Worm (Caenorhabditis elegans) whole organism, L2 larva: ENCODE results near the gene haao-1.

Source experiments
- Y55F3AM.14 ChIP-seq: fragments of 200-800 bp; sonication (Bioruptor generic); optimal IDR thresholded peaks from 2 replicates; lab custom pipeline; 2018; ENCODE audit warnings: mild to moderate bottlenecking, missing genetic modification characterization, missing compliant biosample characterization
- ZK546.5 ChIP-seq: sonication (generic microtip); optimal IDR thresholded peaks from 2 replicates; lab custom pipeline; 2017; ENCODE audit warnings: missing biosample characterization, missing genetic modification characterization
- aly-2 ChIP-seq: fragments of 150-350 bp; optimal IDR thresholded peaks from 2 replicates; lab custom pipeline; 2014; ENCODE audit warnings: missing biosample characterization, missing genetic modification characterization
- ama-1 ChIP-seq: fragments of 150-350 bp; optimal IDR thresholded peaks from 2 replicates; lab custom pipeline; 2018; ENCODE audit warnings: inconsistent platforms
- blmp-1 ChIP-seq: sonication (generic microtip); optimal IDR thresholded peaks from 2 replicates; lab custom pipeline; 2017; ENCODE audit warnings: missing genetic modification characterization, mild to moderate bottlenecking, missing compliant biosample characterization, antibody characterized with exemption, moderate library complexity; ENCODE audit not compliant: insufficient read depth
- crh-2 ChIP-seq: sonication (generic microtip); optimal IDR thresholded peaks from 2 replicates; lab custom pipeline; 2017; ENCODE audit warnings: missing biosample characterization, missing genetic modification characterization
- dmd-4 ChIP-seq: sonication (generic microtip); optimal IDR thresholded peaks from 2 replicates; lab custom pipeline; 2017; ENCODE audit warnings: missing biosample characterization, missing genetic modification characterization
- egl-27 ChIP-seq: sonication (generic microtip); optimal IDR thresholded peaks from 3 replicates; lab custom pipeline; 2017; ENCODE audit warnings: missing biosample characterization, missing genetic modification reagents, missing genetic modification characterization
- elt-3 ChIP-seq: sonication (generic microtip); optimal IDR thresholded peaks from 2 replicates; lab custom pipeline; 2017; ENCODE audit warnings: missing biosample characterization, missing genetic modification characterization
- fos-1 ChIP-seq: fragments of 150-350 bp; optimal IDR thresholded peaks from 2 replicates; lab custom pipeline; 2014; ENCODE audit warnings: missing biosample characterization, missing genetic modification characterization
- gmeb-1 ChIP-seq: fragments of 150-350 bp; optimal IDR thresholded peaks from 2 replicates; lab custom pipeline; 2014; ENCODE audit warnings: missing biosample characterization, missing genetic modification characterization
- lin-11 ChIP-seq: fragments of 150-350 bp; sonication (generic microtip); optimal IDR thresholded peaks from 2 replicates; lab custom pipeline; 2014; ENCODE audit warnings: missing biosample characterization, missing genetic modification characterization, inconsistent platforms, mixed read lengths
- lin-13 ChIP-seq: fragments of 150-350 bp; optimal IDR thresholded peaks from 2 replicates; lab custom pipeline; 2014; ENCODE audit warnings: missing biosample characterization, missing genetic modification reagents, missing genetic modification characterization
- lin-39 ChIP-seq: fragments of 150-350 bp; optimal IDR thresholded peaks from 2 replicates; lab custom pipeline; 2014; ENCODE audit warnings: missing biosample characterization, missing genetic modification reagents, missing genetic modification characterization
- lsy-2 ChIP-seq, 2 experiments: fragments of 150-350 bp in 1 of 2; sonication (generic microtip) in 1 of 2; optimal IDR thresholded peaks; 2 replicates each; lab custom pipeline; 2014 to 2017; ENCODE audit warnings: missing biosample characterization in 2 of 2, missing genetic modification characterization in 2 of 2
- mab-5 ChIP-seq: fragments of 150-350 bp; optimal IDR thresholded peaks from 2 replicates; lab custom pipeline; 2014; ENCODE audit warnings: missing biosample characterization, missing genetic modification characterization
- nhr-10 ChIP-seq: sonication (generic microtip); optimal IDR thresholded peaks from 2 replicates; lab custom pipeline; 2017; ENCODE audit warnings: missing biosample characterization, missing genetic modification characterization
- nhr-11 ChIP-seq: fragments of 150-350 bp; optimal IDR thresholded peaks from 2 replicates; lab custom pipeline; 2014; ENCODE audit warnings: missing biosample characterization, missing genetic modification characterization
- nhr-129 ChIP-seq: fragments of 150-350 bp; optimal IDR thresholded peaks from 2 replicates; lab custom pipeline; 2014; ENCODE audit warnings: missing biosample characterization, missing genetic modification characterization
- nhr-23 ChIP-seq: fragments of 150-350 bp; optimal IDR thresholded peaks from 2 replicates; lab custom pipeline; 2014; ENCODE audit warnings: missing biosample characterization, missing genetic modification reagents, missing genetic modification characterization
- nhr-237 ChIP-seq: fragments of 150-350 bp; optimal IDR thresholded peaks from 2 replicates; lab custom pipeline; 2014; ENCODE audit warnings: missing biosample characterization, missing genetic modification characterization
- nhr-25 ChIP-seq: fragments of 150-350 bp; sonication (generic microtip); optimal IDR thresholded peaks from 3 replicates; lab custom pipeline; 2014; ENCODE audit warnings: missing biosample characterization, missing genetic modification characterization
- nhr-6 ChIP-seq: fragments of 150-350 bp; optimal IDR thresholded peaks from 2 replicates; lab custom pipeline; 2014; ENCODE audit warnings: missing biosample characterization, missing genetic modification characterization
- nhr-77 ChIP-seq: fragments of 150-350 bp; optimal IDR thresholded peaks from 2 replicates; lab custom pipeline; 2014; ENCODE audit warnings: missing biosample characterization, missing genetic modification characterization
- sma-9 ChIP-seq, 2 experiments: fragments of 150-350 bp in 1 of 2; sonication (generic microtip) in 1 of 2; optimal IDR thresholded peaks; 2 replicates each; lab custom pipeline; 2014 to 2016; ENCODE audit warnings: missing genetic modification characterization in 2 of 2, mild to moderate bottlenecking in 1 of 2, missing biosample characterization in 1 of 2, missing compliant biosample characterization in 1 of 2, missing genetic modification reagents in 1 of 2, moderate library complexity in 1 of 2
- unc-39 ChIP-seq: fragments of 150-350 bp; optimal IDR thresholded peaks from 2 replicates; lab custom pipeline; 2014; ENCODE audit warnings: missing biosample characterization, missing genetic modification characterization
- unc-55 ChIP-seq: fragments of 150-350 bp; sonication (generic microtip); optimal IDR thresholded peaks from 3 replicates; lab custom pipeline; 2014; ENCODE audit warnings: missing biosample characterization, missing genetic modification reagents, missing genetic modification characterization
- unc-62 ChIP-seq: fragments of 150-350 bp; optimal IDR thresholded peaks from 2 replicates; lab custom pipeline; 2014; ENCODE audit warnings: missing biosample characterization, missing genetic modification reagents, missing genetic modification characterization
- ztf-11 ChIP-seq: sonication (generic microtip); optimal IDR thresholded peaks from 2 replicates; lab custom pipeline; 2017; ENCODE audit warnings: missing biosample characterization, missing genetic modification characterization

The haao-1 gene

DNA sequence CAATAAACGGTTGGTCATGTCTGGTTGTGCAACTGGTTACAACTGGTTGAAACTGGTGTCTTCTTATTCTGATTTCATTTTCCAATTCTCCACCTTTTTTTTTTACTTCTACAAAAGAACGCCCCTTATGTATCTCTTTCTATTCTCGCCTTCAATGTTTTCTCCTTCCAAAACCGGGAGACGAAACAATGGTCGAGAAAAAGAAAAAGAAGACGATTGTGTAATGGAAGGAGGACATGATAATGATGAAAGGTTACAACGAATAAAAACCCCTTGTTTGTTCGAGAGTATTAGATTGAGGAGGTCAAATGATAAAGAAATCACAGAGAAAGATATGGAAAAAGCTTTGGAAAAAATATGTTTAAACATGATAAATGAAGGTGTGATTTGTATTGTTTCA lies 14.1 kb downstream of the haao-1 start, which contains the start of gene C50F4.8:
TSS of gene C50F4.8 (minus strand) at position 28 of the 400 bp plus-strand sequence.
- TF ChIP-seq lin-11 (tag; lab: Kevin White, UChicago) (no peak), lin-39 (tag; lab: Kevin White, UChicago) (no peak), lsy-2 (tag; optimal IDR thresholded peaks at IDR 0.05; lab: Kevin White, UChicago) (no peak), nhr-77 (no peak), elt-3 (tag; lab: Kevin White, UChicago) (no peak), aly-2 (no peak), nhr-6 (tag; lab: Kevin White, UChicago) (no peak), ztf-11 (no peak), dmd-4 (tag; lab: Kevin White, UChicago) (no peak), nhr-10 (tag; lab: Kevin White, UChicago) (no peak)

ce11 chrV:9521697-9522096 lies 17.0 kb downstream of the haao-1 start:
- no peak for TF ChIP-seq gmeb-1 (tag; lab: Kevin White, UChicago)
- TF ChIP-seq nhr-11 (tag; lab: Kevin White, UChicago): no peak
- TF ChIP-seq blmp-1 (tag; lab: Kevin White, UChicago): no peak
- no peak for TF ChIP-seq ztf-11
- no peak for TF ChIP-seq lin-39 (tag; lab: Kevin White, UChicago)
- TF ChIP-seq ZK546.5 (tag; lab: Kevin White, UChicago): no peak
- TF ChIP-seq nhr-237 (tag; lab: Kevin White, UChicago): no peak
- no peak for TF ChIP-seq unc-62 (GFP tag; lab: Kevin White, UChicago)
- TF ChIP-seq nhr-23: no peak
- no peak for TF ChIP-seq ama-1 (lab: Kevin White, UChicago)
- TF ChIP-seq mab-5 (tag; lab: Kevin White, UChicago): no peak
- no peak for TF ChIP-seq sma-9 (GFP tag; optimal IDR thresholded peaks at IDR 0.05; lab: Kevin White, UChicago)
- no peak for TF ChIP-seq sma-9 (tag; optimal IDR thresholded peaks at IDR 0.05; lab: Kevin White, UChicago)
- TF ChIP-seq nhr-129 (tag; lab: Kevin White, UChicago): no peak

ce11 chrV:9524099-9524498 lies 19.4 kb downstream of the haao-1 start, which contains the start of gene C50F4.9:
TSS of gene C50F4.9 (minus strand) at chrV:9524199.
- no peak for TF ChIP-seq sma-9 (GFP tag; optimal IDR thresholded peaks at IDR 0.05; lab: Kevin White, UChicago)
- no peak for TF ChIP-seq sma-9 (tag; optimal IDR thresholded peaks at IDR 0.05; lab: Kevin White, UChicago)

DNA sequence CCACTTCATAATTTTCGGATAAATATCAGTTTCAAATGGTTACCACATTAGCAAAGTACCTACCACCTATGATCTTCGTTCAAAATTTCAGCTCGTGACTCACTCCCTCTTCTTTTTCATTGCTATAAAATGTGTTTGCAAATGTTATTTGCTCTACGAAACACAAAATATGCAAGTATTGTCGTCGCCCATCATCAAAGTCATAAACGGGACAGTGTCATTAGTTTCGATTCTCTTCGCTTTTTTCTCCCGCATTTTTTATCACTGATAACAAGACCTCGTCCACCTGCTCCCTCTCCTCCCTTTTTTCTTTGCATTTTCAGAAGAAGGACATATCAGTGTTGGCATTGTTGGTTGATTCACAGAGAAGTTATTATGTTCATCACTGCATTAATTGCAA lies 21.8 kb downstream of the haao-1 start, which contains the start of gene C50F4.1:
TSS of gene C50F4.1 (plus strand) at position 324 of the 400 bp plus-strand sequence.
- peak; percentile 17 for TF ChIP-seq crh-2 (tag; lab: Kevin White, UChicago)
- TF ChIP-seq sma-9 (GFP tag; optimal IDR thresholded peaks at IDR 0.05; lab: Kevin White, UChicago): peak; percentile 45
- no peak for TF ChIP-seq sma-9 (tag; optimal IDR thresholded peaks at IDR 0.05; lab: Kevin White, UChicago)
- TF ChIP-seq fos-1 (tag; lab: Kevin White, UChicago): peak; percentile 88
- no peak for TF ChIP-seq unc-55 (GFP tag; lab: Kevin White, UChicago)
- peak; percentile 3 for TF ChIP-seq gmeb-1 (tag; lab: Kevin White, UChicago)
- TF ChIP-seq nhr-10 (tag; lab: Kevin White, UChicago): no peak

DNA sequence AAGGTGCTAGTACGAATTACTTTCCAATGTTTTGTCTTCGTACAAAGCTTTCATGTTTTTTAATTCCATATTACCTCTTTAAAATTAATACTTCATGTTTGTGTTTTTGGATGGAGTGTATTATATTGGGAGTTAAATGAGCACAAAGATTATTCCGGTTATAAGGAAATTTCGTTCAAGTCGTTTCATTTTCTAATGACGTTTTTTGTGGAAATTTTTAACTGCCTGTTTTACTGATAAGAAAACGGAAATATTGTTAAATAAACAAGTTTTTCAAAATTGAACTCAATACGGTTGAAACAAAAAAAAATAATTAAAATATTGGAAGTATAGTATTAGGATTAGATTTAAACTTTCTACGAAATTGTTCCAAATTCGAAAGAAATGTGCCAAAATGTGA lies 22.6 kb downstream of the haao-1 start:
- no peak for TF ChIP-seq nhr-11 (tag; lab: Kevin White, UChicago)
- TF ChIP-seq unc-39 (tag; lab: Kevin White, UChicago): no peak
- no peak for TF ChIP-seq nhr-23
- no peak for TF ChIP-seq mab-5 (tag; lab: Kevin White, UChicago)
- peak; percentile 45 for TF ChIP-seq fos-1 (tag; lab: Kevin White, UChicago)

ce11 chrV:9527984-9528383 lies 23.3 kb downstream of the haao-1 start:
- TF ChIP-seq egl-27 (tag; lab: Kevin White, UChicago) (no peak), unc-62 (GFP tag; lab: Kevin White, UChicago) (no peak), nhr-11 (tag; lab: Kevin White, UChicago) (no peak), dmd-4 (tag; lab: Kevin White, UChicago) (no peak), nhr-6 (tag; lab: Kevin White, UChicago) (no peak), ama-1 (lab: Kevin White, UChicago) (no peak)
- TF ChIP-seq, all 48 proteins: peak for 0

DNA sequence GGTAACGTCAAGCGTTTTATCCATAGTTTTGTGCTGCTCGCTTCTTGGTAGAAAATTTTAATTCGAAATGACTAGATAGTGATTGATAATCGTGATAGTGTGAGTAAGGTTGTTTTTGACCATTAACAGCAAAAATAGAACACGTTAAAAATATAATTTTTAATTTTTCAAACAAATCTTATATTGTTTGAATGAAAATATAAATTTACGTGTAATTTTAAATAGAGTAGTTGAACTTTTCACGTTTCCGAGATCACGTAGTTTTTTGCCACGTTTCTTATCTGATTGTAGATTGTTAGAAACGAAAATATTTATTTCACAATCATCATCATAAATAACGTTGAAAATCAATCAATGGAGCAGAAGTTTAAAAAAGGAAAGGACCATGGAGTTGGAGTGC lies 26.8 kb downstream of the haao-1 start, which contains the start of the genes C50F4.10 and pfk-1.2:
TSS of gene C50F4.10 (minus strand) at position 101 of the 400 bp plus-strand sequence.
TSS of gene pfk-1.2 (plus strand) at position 325 of the 400 bp plus-strand sequence.
- TF ChIP-seq lin-11 (tag; lab: Kevin White, UChicago) (no peak), Y55F3AM.14 (GFP tag; lab: Kevin White, UChicago) (no peak), sma-9 (GFP tag; optimal IDR thresholded peaks at IDR 0.05; lab: Kevin White, UChicago) (no peak), sma-9 (tag; optimal IDR thresholded peaks at IDR 0.05; lab: Kevin White, UChicago) (no peak), lsy-2 (tag; optimal IDR thresholded peaks at IDR 0.05; lab: Kevin White, UChicago) (no peak), nhr-25 (tag; lab: Kevin White, UChicago) (no peak), lin-13 (GFP tag; lab: Kevin White, UChicago) (no peak), nhr-23 (no peak)
